Fruit fly (Drosophila melanogaster): ENCODE results near the gene Pfdn4.

Pfdn4 gene

DNA sequence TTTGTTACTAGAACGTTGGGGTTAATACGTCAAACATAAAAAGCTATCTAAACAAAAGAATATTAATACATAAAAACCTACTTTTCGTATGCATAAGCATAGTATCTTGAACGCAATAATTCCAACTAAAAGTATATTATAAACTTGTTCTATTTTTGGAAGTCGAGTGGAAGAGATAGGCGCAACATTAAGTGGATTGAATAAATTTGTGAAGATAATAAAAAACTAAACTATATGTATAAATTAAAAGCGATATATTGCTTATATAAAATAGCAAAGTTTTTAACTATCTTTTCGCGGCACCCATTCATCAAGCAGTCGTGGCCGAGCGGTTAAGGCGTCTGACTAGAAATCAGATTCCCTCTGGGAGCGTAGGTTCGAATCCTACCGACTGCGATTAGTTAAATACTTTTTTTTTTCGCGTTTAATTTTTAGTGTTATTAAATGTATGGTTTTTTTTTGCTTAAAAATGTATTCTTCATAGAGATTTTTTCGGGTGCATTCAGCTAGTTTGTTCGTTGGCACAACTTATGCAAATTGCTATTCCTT lies 26.0 kb downstream of the Pfdn4 start:
- TF ChIP-seq sage (GFP tag; optimal IDR thresholded peaks at IDR 0.05), result no peak
- TF ChIP-seq pan (optimal IDR thresholded peaks at IDR 0.05), result no peak
- no peak for TF ChIP-seq usp (GFP tag; optimal IDR thresholded peaks at IDR 0.05)

DNA sequence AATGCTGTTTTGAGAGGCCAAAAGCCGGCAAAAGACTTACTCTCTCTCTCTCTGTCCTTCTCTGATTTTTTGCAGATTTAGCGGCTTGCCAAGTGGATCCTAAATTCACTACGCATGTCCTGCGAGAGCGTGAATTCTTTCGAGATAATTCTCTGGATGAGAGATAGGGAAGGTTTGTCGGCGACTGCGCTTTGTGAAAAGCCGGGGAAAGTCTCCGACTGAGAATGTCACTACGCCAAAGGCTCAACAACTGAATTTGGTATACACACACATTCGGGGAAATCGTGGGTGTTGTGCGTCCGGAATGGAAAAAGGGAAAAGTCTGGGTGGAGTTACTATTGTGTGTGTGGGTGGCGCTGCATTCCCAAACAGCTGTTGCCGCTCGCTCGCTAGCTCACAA lies 38.3 kb downstream of the Pfdn4 start:
- TF ChIP-seq OdsH (GFP tag; optimal IDR thresholded peaks at IDR 0.05), result no peak

DNA sequence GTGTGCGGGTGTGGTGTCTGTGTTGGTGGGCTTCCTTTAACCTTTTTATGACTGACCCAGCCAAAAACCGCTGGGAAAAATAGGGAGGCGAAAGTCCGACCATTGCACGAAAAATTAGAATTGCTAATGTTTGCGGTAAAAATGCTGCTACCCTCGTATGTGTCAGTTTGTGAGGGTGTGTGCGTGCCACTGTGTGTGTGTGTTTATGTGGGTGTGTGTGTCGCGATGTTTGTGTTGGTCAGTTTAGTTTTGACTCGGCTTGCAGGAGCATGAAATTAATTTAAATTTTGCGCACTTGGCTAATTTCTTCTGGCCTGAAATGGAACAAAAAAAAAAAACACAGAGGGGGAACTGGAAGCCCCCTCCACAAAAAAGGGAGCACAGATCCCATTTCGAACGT lies 40.0 kb downstream of the Pfdn4 start:
- TF ChIP-seq Myc (optimal IDR thresholded peaks at IDR 0.05) (no peak), Dfd (GFP tag; optimal IDR thresholded peaks at IDR 0.05) (peak; percentile 93)

All from whole organism, wandering third instar larva.